Worm (Caenorhabditis elegans): ENCODE results near the gene eat-3.

ce11 chrII:9305575-9305974 lies 19.1 kb upstream of the eat-3 start:
- TF ChIP-seq tbx-37 (GFP tag; conservative IDR thresholded peaks at IDR 0.05), result no peak
- TF ChIP-seq tbx-11 (GFP tag; IDR thresholded peaks at IDR 0.05), result no peak
- TF ChIP-seq flt-1 (GFP tag; IDR thresholded peaks at IDR 0.05), result no peak
- no peak for TF ChIP-seq pes-1 (GFP tag; IDR thresholded peaks at IDR 0.05)
- no peak for TF ChIP-seq hmg-4 (GFP tag; optimal IDR thresholded peaks at IDR 0.05)
